Worm (Caenorhabditis elegans) whole organism, young adult: ENCODE data around the gene tag-164.

ENCODE experiments used
- D2030.7 ChIP-seq: fragments of 200-800 bp; sonication (Bioruptor generic); IDR thresholded peaks from 2 replicates; pipeline ENCODE4 v1.3.6; 2022; ENCODE audit warnings: missing genetic modification reagents, missing genetic modification characterization, missing compliant biosample characterization
- F33H1.4 ChIP-seq: fragments of 200-800 bp; sonication (Bioruptor generic); IDR thresholded peaks from 2 replicates; pipeline ENCODE4 v1.3.6; 2022; ENCODE audit warnings: missing genetic modification reagents, missing genetic modification characterization, missing compliant biosample characterization
- F49E8.2 ChIP-seq: sonication (generic microtip); optimal IDR thresholded peaks from 3 replicates; lab custom pipeline; 2017; ENCODE audit warnings: missing genetic modification characterization, mild to moderate bottlenecking, missing compliant biosample characterization, antibody characterized with exemption, moderate library complexity; ENCODE audit not compliant: insufficient read depth
- F57A8.1 ChIP-seq: fragments of 200-800 bp; sonication (Bioruptor generic); optimal IDR thresholded peaks from 2 replicates; lab custom pipeline; 2018; ENCODE audit warnings: mild to moderate bottlenecking, missing genetic modification characterization, moderate library complexity, missing compliant biosample characterization
- T07F8.4 ChIP-seq: sonication (generic microtip); optimal IDR thresholded peaks from 2 replicates; lab custom pipeline; 2016; ENCODE audit warnings: mild to moderate bottlenecking, missing genetic modification characterization, moderate library complexity, missing compliant biosample characterization
- T26A5.8 ChIP-seq: sonication (generic microtip); optimal IDR thresholded peaks from 2 replicates; lab custom pipeline; 2016; ENCODE audit warnings: missing genetic modification characterization, missing compliant biosample characterization
- ama-1 ChIP-seq, 3 experiments: fragments of 150-350 bp in 1 of 3; sonication (generic microtip) in 2 of 3; optimal IDR thresholded peaks; 2 replicates each; lab custom pipeline; 2014 to 2018; ENCODE audit warnings: missing biosample characterization in 2 of 3, missing genetic modification characterization in 2 of 3, missing genetic modification reagents in 2 of 3
- aptf-2 ChIP-seq: fragments of 200-800 bp; sonication (Bioruptor generic); conservative IDR thresholded peaks from 2 replicates; pipeline ENCODE4 v1.3.6; 2022; ENCODE audit warnings: missing genetic modification reagents, missing genetic modification characterization, missing compliant biosample characterization
- aptf-3 ChIP-seq: fragments of 200-800 bp; sonication (Bioruptor generic); IDR thresholded peaks from 2 replicates; pipeline ENCODE4 v1.3.6; 2022; ENCODE audit warnings: missing genetic modification characterization, missing compliant biosample characterization
- atf-7 ChIP-seq: sonication (generic microtip); optimal IDR thresholded peaks from 2 replicates; lab custom pipeline; 2017; ENCODE audit warnings: mild to moderate bottlenecking, missing genetic modification characterization, missing compliant biosample characterization
- attf-3 ChIP-seq: fragments of 200-800 bp; sonication (Bioruptor generic); conservative IDR thresholded peaks from 2 replicates; pipeline ENCODE4 v1.3.6; 2022; ENCODE audit warnings: missing genetic modification reagents, missing genetic modification characterization, missing compliant biosample characterization
- attf-6 ChIP-seq: fragments of 200-800 bp; sonication (Bioruptor generic); IDR thresholded peaks from 2 replicates; pipeline ENCODE4 v1.3.6; 2022; ENCODE audit warnings: missing genetic modification reagents, missing genetic modification characterization, missing compliant biosample characterization
- cebp-1 ChIP-seq, 2 experiments: fragments of 200-800 bp in 1 of 2; sonication (Bioruptor generic) in 1 of 2; sonication (generic microtip) in 1 of 2; IDR thresholded peaks in 1 of 2; optimal IDR thresholded peaks in 1 of 2; 2 replicates each; pipeline versions ENCODE4 v1.3.6 to Lab custom; 2017 to 2022; ENCODE audit warnings: missing compliant biosample characterization in 2 of 2, missing genetic modification characterization in 2 of 2, mild to moderate bottlenecking in 1 of 2, missing genetic modification reagents in 1 of 2, moderate library complexity in 1 of 2
- ceh-100 ChIP-seq: fragments of 200-800 bp; sonication (Bioruptor generic); IDR thresholded peaks from 2 replicates; pipeline ENCODE4 v1.3.6; 2022; ENCODE audit warnings: missing genetic modification reagents, missing genetic modification characterization, missing compliant biosample characterization
- chd-7 ChIP-seq: sonication (generic microtip); optimal IDR thresholded peaks from 2 replicates; lab custom pipeline; 2016; ENCODE audit warnings: mild to moderate bottlenecking, missing genetic modification characterization, moderate library complexity, missing compliant biosample characterization
- egrh-3 ChIP-seq: fragments of 200-800 bp; sonication (Bioruptor generic); IDR thresholded peaks from 2 replicates; pipeline ENCODE4 v1.3.6; 2022; ENCODE audit warnings: missing genetic modification reagents, missing genetic modification characterization, missing compliant biosample characterization
- hlh-12 ChIP-seq: sonication (generic microtip); optimal IDR thresholded peaks from 2 replicates; lab custom pipeline; 2016; ENCODE audit warnings: missing genetic modification characterization, missing compliant biosample characterization
- let-526 ChIP-seq: fragments of 200-800 bp; sonication (Bioruptor generic); IDR thresholded peaks from 2 replicates; pipeline ENCODE4 v1.3.6; 2022; ENCODE audit warnings: missing genetic modification reagents, missing genetic modification characterization, missing compliant biosample characterization
- lin-26 ChIP-seq: fragments of 200-800 bp; sonication (Bioruptor generic); IDR thresholded peaks from 2 replicates; pipeline ENCODE4 v1.3.6; 2022; ENCODE audit warnings: missing genetic modification reagents, missing genetic modification characterization, missing compliant biosample characterization
- lin-40 ChIP-seq: sonication (generic microtip); optimal IDR thresholded peaks from 2 replicates; lab custom pipeline; 2016; ENCODE audit warnings: missing genetic modification characterization, mild to moderate bottlenecking, missing compliant biosample characterization, missing genotype, missing genetic modification reagents
- madf-10 ChIP-seq: sonication (generic microtip); optimal IDR thresholded peaks from 2 replicates; lab custom pipeline; 2016; ENCODE audit warnings: mild to moderate bottlenecking, missing genetic modification characterization, missing compliant biosample characterization
- madf-3 ChIP-seq: fragments of 200-800 bp; sonication (Bioruptor generic); IDR thresholded peaks from 2 replicates; pipeline ENCODE4 v1.3.6; 2022; ENCODE audit warnings: missing genetic modification reagents, missing genetic modification characterization, missing compliant biosample characterization
- madf-6 ChIP-seq: fragments of 200-800 bp; sonication (Bioruptor generic); IDR thresholded peaks from 2 replicates; pipeline ENCODE4 v1.3.6; 2022; ENCODE audit warnings: missing genetic modification reagents, missing genetic modification characterization, missing compliant biosample characterization
- mcd-1 ChIP-seq: fragments of 200-800 bp; sonication (Bioruptor generic); IDR thresholded peaks from 2 replicates; pipeline ENCODE4 v1.3.6; 2022; ENCODE audit warnings: missing genetic modification reagents, missing genetic modification characterization, missing compliant biosample characterization
- nfya-1 ChIP-seq: sonication (generic microtip); optimal IDR thresholded peaks from 2 replicates; lab custom pipeline; 2017; ENCODE audit warnings: antibody characterized with exemption, missing compliant biosample characterization, missing genetic modification characterization, borderline replicate concordance; ENCODE audit not compliant: insufficient read depth
- nfyb-1 ChIP-seq: fragments of 200-800 bp; sonication (Bioruptor generic); IDR thresholded peaks from 2 replicates; pipeline ENCODE4 v1.3.6; 2022; ENCODE audit warnings: missing genetic modification reagents, missing genetic modification characterization, missing compliant biosample characterization
- nhr-80 ChIP-seq: sonication (generic microtip); optimal IDR thresholded peaks from 2 replicates; lab custom pipeline; 2016; ENCODE audit warnings: missing genetic modification characterization, missing compliant biosample characterization
- snpc-4 ChIP-seq, 5 experiments: fragments of 150-350 bp in 1 of 5; sonication (generic microtip) in 4 of 5; optimal IDR thresholded peaks; 2 replicates each; lab custom pipeline; 2014 to 2018; ENCODE audit warnings: missing genetic modification characterization in 5 of 5, missing biosample characterization in 3 of 5, antibody characterized with exemption in 2 of 5, mild to moderate bottlenecking in 2 of 5, missing compliant biosample characterization in 2 of 5, missing genotype in 2 of 5, moderate library complexity in 2 of 5, missing genetic modification reagents in 1 of 5
- ztf-26 ChIP-seq: sonication (generic microtip); optimal IDR thresholded peaks from 2 replicates; lab custom pipeline; 2017; ENCODE audit warnings: missing genetic modification characterization, missing compliant biosample characterization
- ztf-6 ChIP-seq: fragments of 200-800 bp; sonication (Bioruptor generic); IDR thresholded peaks from 2 replicates; pipeline ENCODE4 v1.3.6; 2022; ENCODE audit warnings: missing genetic modification reagents, missing genetic modification characterization, missing compliant biosample characterization

tag-164 gene

ce11 chrIII:13447439-13447838 is 11.9 kb upstream of the tag-164 start (continued):
- TF ChIP-seq F33H1.4 (GFP tag; lab: Robert Waterston, UW) (peak; percentile 40; the same call in 1 of the 2 replicates), madf-3 (GFP tag; lab: Robert Waterston, UW) (0 out of 2 replicates have a peak, but pooled peaks have one; percentile 7)
- TF ChIP-seq, all 124 proteins: peak for 24; not testable (repeated sequence) for 100

- TF ChIP-seq nfyb-1 (GFP tag; lab: Robert Waterston, UW) (0 out of 2 replicates have a peak, but pooled peaks have one; percentile 55), ceh-100 (GFP tag; lab: Robert Waterston, UW) (peak; percentile 40; the same call in 1 of the 2 replicates), F33H1.4 (GFP tag; lab: Robert Waterston, UW) (peak; percentile 80), D2030.7 (GFP tag; lab: Robert Waterston, UW) (peak; percentile 51; the same call in 1 of the 2 replicates), egrh-3 (GFP tag; lab: Robert Waterston, UW) (peak; percentile 85), aptf-3 (GFP tag; lab: Robert Waterston, UW) (0 out of 2 replicates have a peak, but pooled peaks have one; percentile 32), madf-3 (GFP tag; lab: Robert Waterston, UW) (0 out of 2 replicates have a peak, but pooled peaks have one; percentile 67), madf-6 (GFP tag; lab: Robert Waterston, UW) (peak; percentile 33), mcd-1 (GFP tag; lab: Robert Waterston, UW) (peak; percentile 41)
- TF ChIP-seq, all 124 proteins: peak for 9; not testable (repeated sequence) for 115
Observed at ce11 chrIII:13448235-13448634, 11.1 kb upstream of the tag-164 start.

- TF ChIP-seq nhr-80 (peak; percentile 47), chd-7 (no peak)
Observed at ce11 chrIII:13452824-13453223, 6.5 kb upstream of the tag-164 start.

- no peak for TF ChIP-seq snpc-4 (GFP tag; optimal IDR thresholded peaks at IDR 0.05; lab: Kevin White, UChicago)
- no peak for TF ChIP-seq snpc-4 (tag; optimal IDR thresholded peaks at IDR 0.05; lab: Kevin White, UChicago)
- TF ChIP-seq lin-40: no peak
- no peak for TF ChIP-seq hlh-12 (tag; lab: Kevin White, UChicago)
- TF ChIP-seq nfya-1 (tag; lab: Kevin White, UChicago): no peak
- no peak for TF ChIP-seq madf-10 (tag; lab: Kevin White, UChicago)
- no peak for TF ChIP-seq lin-26 (GFP tag; lab: Robert Waterston, UW)
- no peak for TF ChIP-seq aptf-2 (GFP tag; lab: Robert Waterston, UW)
- TF ChIP-seq ztf-26: no peak
- TF ChIP-seq attf-6: no peak
- TF ChIP-seq F57A8.1: no peak
- no peak for TF ChIP-seq let-526 (GFP tag; lab: Robert Waterston, UW)
- TF ChIP-seq T26A5.8 (tag; lab: Kevin White, UChicago): no peak
- TF ChIP-seq ztf-6 (GFP tag; lab: Robert Waterston, UW): no peak
- TF ChIP-seq attf-3 (GFP tag; lab: Robert Waterston, UW): no peak
- no peak for TF ChIP-seq ama-1 (optimal IDR thresholded peaks at IDR 0.05; lab: Kevin White, UChicago)
- TF ChIP-seq ama-1 (GFP tag; optimal IDR thresholded peaks at IDR 0.05; lab: Kevin White, UChicago): no peak
- TF ChIP-seq nfyb-1 (GFP tag; lab: Robert Waterston, UW): no peak
- TF ChIP-seq F49E8.2 (tag; lab: Kevin White, UChicago): no peak
- no peak for TF ChIP-seq T07F8.4
- TF ChIP-seq, all 124 proteins: peak for 0
Observed at ce11 chrIII:13455207-13455606, 4.1 kb upstream of the tag-164 start, which contains the start of gene cua-1. cua-1 (minus strand) TSS chrIII:13455307.

- TF ChIP-seq cebp-1 (GFP tag; IDR thresholded peaks at IDR 0.05; lab: Robert Waterston, UW): 0 out of 2 replicates have a peak, but pooled peaks have one; percentile 11
- TF ChIP-seq cebp-1 (tag; optimal IDR thresholded peaks at IDR 0.05; lab: Kevin White, UChicago): peak; percentile 89
- no peak for TF ChIP-seq ama-1 (optimal IDR thresholded peaks at IDR 0.05; lab: Kevin White, UChicago)
- no peak for TF ChIP-seq ama-1 (GFP tag; optimal IDR thresholded peaks at IDR 0.05; lab: Kevin White, UChicago)
- peak; percentile 13 for TF ChIP-seq atf-7 (tag; lab: Kevin White, UChicago)
Observed at ce11 chrIII:13455816-13456215, 3.5 kb upstream of the tag-164 start.
